Fruit fly (Drosophila melanogaster) whole organism, prepupa: ENCODE results near the gene Tm2.

Source experiments
- CG11294 ChIP-seq: fragments of 200-800 bp; sonication (Bioruptor generic); IDR thresholded peaks from 2 replicates; pipeline ENCODE4 v1.3.6; 2022; ENCODE audit warnings: missing biosample characterization, missing genetic modification characterization
- Gug ChIP-seq: fragments of 200-800 bp; sonication (Bioruptor generic); IDR thresholded peaks from 2 replicates; pipeline ENCODE4 v1.3.6; 2022; ENCODE audit warnings: missing biosample characterization, missing genetic modification characterization
- Hr39 ChIP-seq: fragments of 200-800 bp; sonication (Bioruptor generic); optimal IDR thresholded peaks from 2 replicates; lab custom pipeline; 2016; ENCODE audit warnings: missing biosample characterization, missing genetic modification characterization
- Hr4 ChIP-seq: fragments of 200-800 bp; sonication (Bioruptor generic); optimal IDR thresholded peaks from 3 replicates; lab custom pipeline; 2016; ENCODE audit warnings: missing biosample characterization, missing genetic modification characterization
- acj6 ChIP-seq: fragments of 200-800 bp; sonication (Bioruptor generic); optimal IDR thresholded peaks from 3 replicates; lab custom pipeline; 2016; ENCODE audit warnings: missing biosample characterization, missing genetic modification characterization
- ss ChIP-seq, 2 experiments: fragments of 200-800 bp; sonication (Bioruptor generic); optimal IDR thresholded peaks; 2 replicates in 1 of 2; 3 replicates in 1 of 2; lab custom pipeline; 2017 to 2018; ENCODE audit warnings: mild to moderate bottlenecking in 2 of 2, missing biosample characterization in 2 of 2, missing genetic modification characterization in 2 of 2, moderate library complexity in 1 of 2

- peak; percentile 5 for TF ChIP-seq Hr39 (GFP tag; lab: Kevin White, UChicago)
- no peak for TF ChIP-seq ss (GFP tag; optimal IDR thresholded peaks at IDR 0.05; lab: Kevin White, UChicago)
- TF ChIP-seq acj6, result no peak
- no peak for TF ChIP-seq CG11294
- TF ChIP-seq Hr4 (GFP tag; lab: Kevin White, UChicago), result no peak
- TF ChIP-seq Gug (GFP tag; lab: Robert Waterston, UW), result no peak
These were observed 22.2 kb upstream of the Tm2 start for dm6 chr3R:15287763-15288162.
